Worm (Caenorhabditis elegans) whole organism, late embryonic: ENCODE measurements around the gene arcp-1.

Experiments used
- ceh-9 ChIP-seq: sonication (generic microtip); optimal IDR thresholded peaks from 2 replicates; lab custom pipeline; 2016; ENCODE audit warnings: mild to moderate bottlenecking, missing genetic modification characterization, inconsistent platforms, missing compliant biosample characterization
- hlh-15 ChIP-seq: sonication (generic microtip); optimal IDR thresholded peaks from 2 replicates; lab custom pipeline; 2016; ENCODE audit warnings: missing genetic modification characterization, missing compliant biosample characterization
- nfya-1 ChIP-seq: sonication (generic microtip); optimal IDR thresholded peaks from 2 replicates; lab custom pipeline; 2017; ENCODE audit warnings: missing genetic modification characterization, mild to moderate bottlenecking, missing compliant biosample characterization, antibody characterized with exemption, moderate library complexity
- pros-1 ChIP-seq: fragments of 150-350 bp; optimal IDR thresholded peaks from 2 replicates; lab custom pipeline; 2014; ENCODE audit warnings: missing biosample characterization, missing genetic modification reagents, missing genetic modification characterization
- sox-4 ChIP-seq: sonication (generic microtip); optimal IDR thresholded peaks from 2 replicates; lab custom pipeline; 2017; ENCODE audit warnings: mild to moderate bottlenecking, missing genetic modification characterization, inconsistent platforms, missing compliant biosample characterization

DNA sequence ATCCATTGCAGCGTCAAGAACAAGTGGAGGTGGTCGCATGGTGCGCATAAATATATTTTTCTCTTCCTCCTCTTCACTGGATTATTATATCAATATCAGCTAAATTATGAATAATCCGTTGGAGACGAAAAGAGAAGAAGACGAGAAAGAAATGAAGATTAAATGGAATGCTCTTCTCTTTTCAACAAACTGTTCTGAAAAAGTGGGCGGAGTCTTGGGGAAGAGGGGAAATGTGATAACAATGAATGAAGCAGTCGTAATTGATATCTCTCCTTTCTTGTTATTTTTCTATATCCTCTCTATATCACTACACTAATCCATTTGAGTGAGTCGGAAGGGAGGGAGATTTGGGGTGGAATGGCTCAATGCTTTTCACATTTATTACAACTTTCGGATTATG is at the start of gene arcp-1:
- no peak for TF ChIP-seq hlh-15 (tag; lab: Kevin White, UChicago)
- TF ChIP-seq pros-1 (tag; lab: Kevin White, UChicago), result no peak
- TF ChIP-seq sox-4 (tag; lab: Kevin White, UChicago), result no peak
- TF ChIP-seq ceh-9 (tag; lab: Kevin White, UChicago), result no peak
- no peak for TF ChIP-seq nfya-1
